Worm (Caenorhabditis elegans) whole organism, young adult: ENCODE results near the gene gro-1.

Experiments used
- B0261.1 ChIP-seq: sonication (generic microtip); optimal IDR thresholded peaks from 2 replicates; lab custom pipeline; 2016; ENCODE audit warnings: mild to moderate bottlenecking, missing genetic modification characterization, moderate library complexity, missing compliant biosample characterization
- B0336.3 ChIP-seq: fragments of 200-800 bp; sonication (Bioruptor generic); IDR thresholded peaks from 2 replicates; pipeline ENCODE4 v1.3.6; 2022; ENCODE audit warnings: missing genetic modification characterization, missing compliant biosample characterization
- C06A6.2 ChIP-seq: fragments of 200-800 bp; sonication (Bioruptor generic); conservative IDR thresholded peaks from 2 replicates; pipeline ENCODE4 v1.3.6; 2022; ENCODE audit warnings: missing genetic modification characterization, missing compliant biosample characterization
- F49E8.2 ChIP-seq: sonication (generic microtip); optimal IDR thresholded peaks from 3 replicates; lab custom pipeline; 2017; ENCODE audit warnings: missing genetic modification characterization, mild to moderate bottlenecking, missing compliant biosample characterization, antibody characterized with exemption, moderate library complexity; ENCODE audit not compliant: insufficient read depth
- F52B5.7 ChIP-seq: sonication (generic microtip); optimal IDR thresholded peaks from 2 replicates; lab custom pipeline; 2016; ENCODE audit warnings: mild to moderate bottlenecking, missing genetic modification characterization, missing compliant biosample characterization
- T26A5.8 ChIP-seq: sonication (generic microtip); optimal IDR thresholded peaks from 2 replicates; lab custom pipeline; 2016; ENCODE audit warnings: missing genetic modification characterization, missing compliant biosample characterization
- ama-1 ChIP-seq, 3 experiments: fragments of 150-350 bp in 1 of 3; sonication (generic microtip) in 2 of 3; optimal IDR thresholded peaks; 2 replicates each; lab custom pipeline; 2014 to 2018; ENCODE audit warnings: missing biosample characterization in 2 of 3, missing genetic modification characterization in 2 of 3, missing genetic modification reagents in 2 of 3
- aptf-3 ChIP-seq: fragments of 200-800 bp; sonication (Bioruptor generic); IDR thresholded peaks from 2 replicates; pipeline ENCODE4 v1.3.6; 2022; ENCODE audit warnings: missing genetic modification characterization, missing compliant biosample characterization
- atf-7 ChIP-seq: sonication (generic microtip); optimal IDR thresholded peaks from 2 replicates; lab custom pipeline; 2017; ENCODE audit warnings: mild to moderate bottlenecking, missing genetic modification characterization, missing compliant biosample characterization
- athp-1 ChIP-seq: sonication (generic microtip); optimal IDR thresholded peaks from 2 replicates; lab custom pipeline; 2017; ENCODE audit warnings: mild to moderate bottlenecking, missing genetic modification characterization, missing compliant biosample characterization
- attf-6 ChIP-seq: fragments of 200-800 bp; sonication (Bioruptor generic); IDR thresholded peaks from 2 replicates; pipeline ENCODE4 v1.3.6; 2022; ENCODE audit warnings: missing genetic modification reagents, missing genetic modification characterization, missing compliant biosample characterization
- bed-2 ChIP-seq: fragments of 200-800 bp; sonication (Bioruptor generic); IDR thresholded peaks from 2 replicates; pipeline ENCODE4 v1.3.6; 2022; ENCODE audit warnings: missing genetic modification reagents, missing genetic modification characterization, missing compliant biosample characterization
- cebp-1 ChIP-seq, 2 experiments: fragments of 200-800 bp in 1 of 2; sonication (Bioruptor generic) in 1 of 2; sonication (generic microtip) in 1 of 2; IDR thresholded peaks in 1 of 2; optimal IDR thresholded peaks in 1 of 2; 2 replicates each; pipeline versions ENCODE4 v1.3.6 to Lab custom; 2017 to 2022; ENCODE audit warnings: missing compliant biosample characterization in 2 of 2, missing genetic modification characterization in 2 of 2, mild to moderate bottlenecking in 1 of 2, missing genetic modification reagents in 1 of 2, moderate library complexity in 1 of 2
- ceh-58 ChIP-seq: fragments of 200-800 bp; sonication (Bioruptor generic); IDR thresholded peaks from 2 replicates; pipeline ENCODE4 v1.3.6; 2022; ENCODE audit warnings: missing genetic modification characterization, missing compliant biosample characterization
- ceh-79 ChIP-seq: sonication (generic microtip); optimal IDR thresholded peaks from 2 replicates; lab custom pipeline; 2017; ENCODE audit warnings: mild to moderate bottlenecking, missing genetic modification characterization, missing compliant biosample characterization
- dox-1 ChIP-seq: fragments of 200-800 bp; sonication (Bioruptor generic); IDR thresholded peaks from 2 replicates; pipeline ENCODE4 v1.3.6; 2022; ENCODE audit warnings: missing genetic modification reagents, missing genetic modification characterization, missing compliant biosample characterization
- dpff-1 ChIP-seq: sonication (generic microtip); optimal IDR thresholded peaks from 2 replicates; lab custom pipeline; 2017; ENCODE audit warnings: mild to moderate bottlenecking, missing genetic modification characterization, missing compliant biosample characterization
- efl-1 ChIP-seq: fragments of 150-350 bp; optimal IDR thresholded peaks from 2 replicates; lab custom pipeline; 2014; ENCODE audit warnings: missing biosample characterization, missing genetic modification reagents, missing genetic modification characterization
- hlh-26 ChIP-seq: fragments of 200-800 bp; sonication (Bioruptor generic); conservative IDR thresholded peaks from 2 replicates; pipeline ENCODE4 v1.3.6; 2022; ENCODE audit warnings: missing genetic modification reagents, missing genetic modification characterization, missing compliant biosample characterization
- hmg-1.2 ChIP-seq: fragments of 200-800 bp; sonication (Bioruptor generic); IDR thresholded peaks from 2 replicates; pipeline ENCODE4 v1.3.6; 2022; ENCODE audit warnings: missing genetic modification reagents, missing genetic modification characterization, missing compliant biosample characterization
- hsf-1 ChIP-seq: fragments of 200-800 bp; sonication (Bioruptor generic); IDR thresholded peaks from 2 replicates; pipeline ENCODE4 v1.3.6; 2022; ENCODE audit warnings: missing genetic modification reagents, missing genetic modification characterization, missing compliant biosample characterization
- lin-26 ChIP-seq: fragments of 200-800 bp; sonication (Bioruptor generic); IDR thresholded peaks from 2 replicates; pipeline ENCODE4 v1.3.6; 2022; ENCODE audit warnings: missing genetic modification reagents, missing genetic modification characterization, missing compliant biosample characterization
- lin-35 ChIP-seq, 3 experiments: fragments of 150-350 bp in 2 of 3; sonication (generic microtip) in 1 of 3; optimal IDR thresholded peaks; 2 replicates each; lab custom pipeline; 2014 to 2018; ENCODE audit warnings: missing biosample characterization in 3 of 3, missing genetic modification characterization in 3 of 3, missing genetic modification reagents in 3 of 3
- lin-54 ChIP-seq: fragments of 200-800 bp; sonication (Bioruptor generic); optimal IDR thresholded peaks from 2 replicates; lab custom pipeline; 2018; ENCODE audit warnings: mild to moderate bottlenecking, missing genetic modification characterization, missing compliant biosample characterization
- lsy-27 ChIP-seq: sonication (generic microtip); optimal IDR thresholded peaks from 2 replicates; lab custom pipeline; 2017; ENCODE audit warnings: missing genetic modification characterization, mild to moderate bottlenecking, missing compliant biosample characterization, antibody characterized with exemption, missing genotype, borderline replicate concordance; ENCODE audit not compliant: insufficient read depth
- madf-3 ChIP-seq: fragments of 200-800 bp; sonication (Bioruptor generic); IDR thresholded peaks from 2 replicates; pipeline ENCODE4 v1.3.6; 2022; ENCODE audit warnings: missing genetic modification reagents, missing genetic modification characterization, missing compliant biosample characterization
- madf-6 ChIP-seq: fragments of 200-800 bp; sonication (Bioruptor generic); IDR thresholded peaks from 2 replicates; pipeline ENCODE4 v1.3.6; 2022; ENCODE audit warnings: missing genetic modification reagents, missing genetic modification characterization, missing compliant biosample characterization
- madf-8 ChIP-seq: fragments of 200-800 bp; sonication (Bioruptor generic); conservative IDR thresholded peaks from 2 replicates; pipeline ENCODE4 v1.3.6; 2022; ENCODE audit warnings: missing genetic modification reagents, missing genetic modification characterization, missing compliant biosample characterization
- nfyb-1 ChIP-seq: fragments of 200-800 bp; sonication (Bioruptor generic); IDR thresholded peaks from 2 replicates; pipeline ENCODE4 v1.3.6; 2022; ENCODE audit warnings: missing genetic modification reagents, missing genetic modification characterization, missing compliant biosample characterization
- nhr-120 ChIP-seq: fragments of 200-800 bp; sonication (Bioruptor generic); IDR thresholded peaks from 2 replicates; pipeline ENCODE4 v1.3.6; 2022; ENCODE audit warnings: missing genetic modification characterization, missing compliant biosample characterization
- rcor-1 ChIP-seq: fragments of 200-800 bp; sonication (Bioruptor generic); IDR thresholded peaks from 2 replicates; pipeline ENCODE4 v1.3.6; 2022; ENCODE audit warnings: missing genetic modification reagents, missing genetic modification characterization, missing compliant biosample characterization
- repo-1 ChIP-seq: sonication (generic microtip); optimal IDR thresholded peaks from 2 replicates; lab custom pipeline; 2017; ENCODE audit warnings: mild to moderate bottlenecking, missing genetic modification characterization, missing compliant biosample characterization
- snpc-1.1 ChIP-seq: sonication (generic microtip); optimal IDR thresholded peaks from 2 replicates; lab custom pipeline; 2017; ENCODE audit warnings: missing genetic modification characterization, mild to moderate bottlenecking, missing compliant biosample characterization, antibody characterized with exemption, moderate library complexity, missing genotype, missing genetic modification reagents; ENCODE audit not compliant: insufficient read depth
- snpc-4 ChIP-seq, 5 experiments: fragments of 150-350 bp in 1 of 5; sonication (generic microtip) in 4 of 5; optimal IDR thresholded peaks; 2 replicates each; lab custom pipeline; 2014 to 2018; ENCODE audit warnings: missing genetic modification characterization in 5 of 5, missing biosample characterization in 3 of 5, antibody characterized with exemption in 2 of 5, mild to moderate bottlenecking in 2 of 5, missing compliant biosample characterization in 2 of 5, missing genotype in 2 of 5, moderate library complexity in 2 of 5, missing genetic modification reagents in 1 of 5
- tbp1 ChIP-seq: fragments of 200-800 bp; sonication (Bioruptor generic); optimal IDR thresholded peaks from 2 replicates; lab custom pipeline; 2018; ENCODE audit warnings: mild to moderate bottlenecking, missing genetic modification characterization, missing compliant biosample characterization
- tlf-1 ChIP-seq: fragments of 200-800 bp; sonication (Bioruptor generic); optimal IDR thresholded peaks from 2 replicates; lab custom pipeline; 2018; ENCODE audit warnings: mild to moderate bottlenecking, missing genetic modification characterization, missing compliant biosample characterization
- unc-130 ChIP-seq: sonication (generic microtip); optimal IDR thresholded peaks from 2 replicates; lab custom pipeline; 2016; ENCODE audit warnings: missing genetic modification reagents, missing genetic modification characterization, missing compliant biosample characterization
- zfh-2 ChIP-seq: fragments of 200-800 bp; sonication (Bioruptor generic); conservative IDR thresholded peaks from 2 replicates; pipeline ENCODE4 v1.3.6; 2022; ENCODE audit warnings: missing genetic modification reagents, missing genetic modification characterization, missing compliant biosample characterization
- zim-3 ChIP-seq: sonication (generic microtip); optimal IDR thresholded peaks from 2 replicates; lab custom pipeline; 2017; ENCODE audit warnings: mild to moderate bottlenecking, missing genetic modification characterization, moderate library complexity, missing compliant biosample characterization
- ztf-22 ChIP-seq: fragments of 200-800 bp; sonication (Bioruptor generic); optimal IDR thresholded peaks from 2 replicates; lab custom pipeline; 2018; ENCODE audit warnings: mild to moderate bottlenecking, missing genetic modification characterization, moderate library complexity, missing compliant biosample characterization
- ztf-25 ChIP-seq: fragments of 200-800 bp; sonication (Bioruptor generic); IDR thresholded peaks from 2 replicates; pipeline ENCODE4 v1.3.6; 2022; ENCODE audit warnings: missing genetic modification reagents, missing genetic modification characterization, missing compliant biosample characterization
- ztf-26 ChIP-seq: sonication (generic microtip); optimal IDR thresholded peaks from 2 replicates; lab custom pipeline; 2017; ENCODE audit warnings: missing genetic modification characterization, missing compliant biosample characterization
- ztf-28 ChIP-seq: fragments of 200-800 bp; sonication (Bioruptor generic); IDR thresholded peaks from 2 replicates; pipeline ENCODE4 v1.3.6; 2022; ENCODE audit warnings: missing genetic modification reagents, missing genetic modification characterization, missing compliant biosample characterization

gro-1 gene

DNA sequence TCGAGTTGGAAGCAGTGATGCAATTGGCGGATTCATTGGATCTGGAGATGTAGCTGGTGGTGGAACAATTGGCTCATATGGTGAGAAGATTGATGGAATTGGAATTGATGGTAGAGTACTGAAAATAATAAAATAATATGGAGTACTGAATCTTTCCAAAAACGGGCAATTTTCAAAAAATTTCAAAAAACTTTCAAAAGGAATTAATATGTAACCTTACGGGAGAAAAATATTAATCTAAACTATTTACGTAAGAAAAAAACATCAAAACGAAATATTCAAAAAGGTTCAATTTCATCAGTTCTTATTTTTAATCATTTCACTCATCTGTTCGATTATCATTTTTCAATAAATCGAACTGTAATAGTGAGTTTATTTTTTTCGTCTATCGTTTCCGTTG is 4.9 kb downstream of the gro-1 start, which contains the start of gene ZC395.4:
Gene ZC395.4 (plus strand): TSS at position 301 of the 400 bp plus-strand sequence.
- TF ChIP-seq bed-2 (GFP tag; lab: Robert Waterston, UW) (no peak), lin-35 (GFP tag; optimal IDR thresholded peaks at IDR 0.05; lab: Kevin White, UChicago) (no peak), ztf-25 (no peak), unc-130 (GFP tag; lab: Kevin White, UChicago) (no peak), snpc-4 (GFP tag; optimal IDR thresholded peaks at IDR 0.05; lab: Kevin White, UChicago) (no peak), snpc-4 (tag; optimal IDR thresholded peaks at IDR 0.05; lab: Kevin White, UChicago) (no peak)

- peak; percentile 19; the same call in 1 of the 2 replicates for TF ChIP-seq dox-1 (GFP tag; lab: Robert Waterston, UW)
- peak in 1 of 3 experiments; percentile 22 for TF ChIP-seq lin-35 (GFP tag; optimal IDR thresholded peaks at IDR 0.05; lab: Kevin White, UChicago)
- peak; percentile 42 for TF ChIP-seq athp-1 (tag; lab: Kevin White, UChicago)
- TF ChIP-seq ztf-26 (tag; lab: Kevin White, UChicago) = peak; percentile 12
- TF ChIP-seq rcor-1 = peak; percentile 38
- TF ChIP-seq lin-26 (GFP tag; lab: Robert Waterston, UW) = no peak
- TF ChIP-seq lin-54 = peak; percentile 45
- no peak for TF ChIP-seq zfh-2 (GFP tag; lab: Robert Waterston, UW)
- TF ChIP-seq hlh-26 (GFP tag; lab: Robert Waterston, UW) = no peak
- TF ChIP-seq efl-1 (GFP tag; lab: Kevin White, UChicago) = no peak
- peak; percentile 29 for TF ChIP-seq tlf-1 (GFP tag; lab: Kevin White, UChicago)
- TF ChIP-seq nfyb-1 (GFP tag; lab: Robert Waterston, UW) = 0 out of 2 replicates have a peak, but pooled peaks have one; percentile 27
- no peak for TF ChIP-seq lsy-27 (tag; lab: Kevin White, UChicago)
- peak; percentile 18; the same call in 1 of the 2 replicates for TF ChIP-seq hmg-1.2 (GFP tag; lab: Robert Waterston, UW)
- no peak for TF ChIP-seq cebp-1 (GFP tag; IDR thresholded peaks at IDR 0.05; lab: Robert Waterston, UW)
- peak; percentile 38 for TF ChIP-seq cebp-1 (tag; optimal IDR thresholded peaks at IDR 0.05; lab: Kevin White, UChicago)
- peak; percentile 31 for TF ChIP-seq zim-3
- TF ChIP-seq F52B5.7 (tag; lab: Kevin White, UChicago) = peak; percentile 10
- no peak for TF ChIP-seq ceh-58 (GFP tag; lab: Robert Waterston, UW)
- TF ChIP-seq F49E8.2 (tag; lab: Kevin White, UChicago) = peak; percentile 75
- no peak for TF ChIP-seq nhr-120
- peak; percentile 10 for TF ChIP-seq unc-130 (GFP tag; lab: Kevin White, UChicago)
- TF ChIP-seq atf-7 = peak; percentile 31
- TF ChIP-seq B0261.1 (tag; lab: Kevin White, UChicago) = peak; percentile 2
- peak; percentile 41 for TF ChIP-seq dpff-1 (tag; lab: Kevin White, UChicago)
- TF ChIP-seq C06A6.2 = no peak
- peak; percentile 72 for TF ChIP-seq B0336.3
- peak; percentile 13 for TF ChIP-seq tbp1 (GFP tag; lab: Kevin White, UChicago)
- no peak for TF ChIP-seq snpc-4 (GFP tag; optimal IDR thresholded peaks at IDR 0.05; lab: Kevin White, UChicago)
- TF ChIP-seq snpc-4 (tag; optimal IDR thresholded peaks at IDR 0.05; lab: Kevin White, UChicago) = peak in 1 of 4 experiments; percentile 29
- peak; percentile 79 for TF ChIP-seq repo-1 (tag; lab: Kevin White, UChicago)
- no peak for TF ChIP-seq ztf-28
- TF ChIP-seq hsf-1 (GFP tag; lab: Robert Waterston, UW) = peak; percentile 52; the same call in 1 of the 2 replicates
- no peak for TF ChIP-seq madf-8 (GFP tag; lab: Robert Waterston, UW)
- no peak for TF ChIP-seq ztf-22 (GFP tag; lab: Kevin White, UChicago)
- TF ChIP-seq madf-3 (GFP tag; lab: Robert Waterston, UW) = 0 out of 2 replicates have a peak, but pooled peaks have one; percentile 51
- TF ChIP-seq snpc-1.1 (tag; lab: Kevin White, UChicago) = peak; percentile 54
- peak; percentile 30 for TF ChIP-seq T26A5.8 (tag; lab: Kevin White, UChicago)
- peak; percentile 65 for TF ChIP-seq madf-6 (GFP tag; lab: Robert Waterston, UW)
- TF ChIP-seq attf-6 (GFP tag; lab: Robert Waterston, UW) = 0 out of 2 replicates have a peak, but pooled peaks have one; percentile 47
- no peak for TF ChIP-seq ceh-79 (tag; lab: Kevin White, UChicago)
- 0 out of 2 replicates have a peak, but pooled peaks have one; percentile 22 for TF ChIP-seq aptf-3 (GFP tag; lab: Robert Waterston, UW)
- TF ChIP-seq ama-1 (optimal IDR thresholded peaks at IDR 0.05; lab: Kevin White, UChicago) = peak; percentile 37
- peak in 1 of 2 experiments; percentile 5 for TF ChIP-seq ama-1 (GFP tag; optimal IDR thresholded peaks at IDR 0.05; lab: Kevin White, UChicago)
Measured at ce11 chrIII:5273396-5273857, 8.5 kb downstream of the gro-1 start, which contains the start of gene ztf-8. ztf-8 (minus strand) TSS chrIII:5273471.
